Worm (Caenorhabditis elegans): Measurements from ENCODE around the gene pitr-5.

pitr-5 gene

DNA sequence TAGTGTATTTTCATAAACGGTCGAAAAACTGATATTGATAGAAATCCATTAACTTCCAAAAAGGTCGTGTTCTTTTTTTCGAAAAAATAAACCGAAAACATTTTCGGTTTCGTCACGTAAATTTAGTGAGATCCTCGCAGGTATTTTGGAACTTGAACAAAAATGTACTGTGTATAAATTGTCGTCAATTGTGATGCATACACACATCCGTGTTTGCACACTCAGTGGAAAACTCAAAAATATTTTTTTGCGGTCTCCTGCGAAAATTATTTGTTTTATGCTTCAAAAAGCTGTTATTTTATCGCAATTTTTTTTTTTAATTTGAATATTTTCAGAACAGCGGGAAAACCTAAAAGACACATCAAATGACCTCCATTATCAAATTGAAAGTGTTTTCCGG, 5.8 kb upstream of the pitr-5 start, which contains the start of gene cpsf-2 (continued):
- TF ChIP-seq fkh-8 (tag; optimal IDR thresholded peaks at IDR 0.05) (no peak), mab-9 (GFP tag; IDR thresholded peaks at IDR 0.05) (no peak), unc-86 (tag; optimal IDR thresholded peaks at IDR 0.05) (no peak), ets-5 (GFP tag; IDR thresholded peaks at IDR 0.05) (no peak), fos-1 (tag; optimal IDR thresholded peaks at IDR 0.05) (no peak), snu-23 (GFP tag; optimal IDR thresholded peaks at IDR 0.05) (peak; percentile 2), skn-1 (tag; optimal IDR thresholded peaks at IDR 0.05) (no peak), lin-15B (tag; optimal IDR thresholded peaks at IDR 0.05) (no peak), nhr-47 (tag; optimal IDR thresholded peaks at IDR 0.05) (no peak), lin-35 (GFP tag; optimal IDR thresholded peaks at IDR 0.05) (peak in 1 of 2 experiments; percentile 36), unc-62 (GFP tag; optimal IDR thresholded peaks at IDR 0.05) (no peak), tbx-2 (tag; optimal IDR thresholded peaks at IDR 0.05) (peak; percentile 5), C16A3.4 (tag; optimal IDR thresholded peaks at IDR 0.05) (no peak), nhr-28 (tag; optimal IDR thresholded peaks at IDR 0.05) (no peak), F16B12.6 (tag; optimal IDR thresholded peaks at IDR 0.05) (peak; percentile 80), elt-3 (tag; optimal IDR thresholded peaks at IDR 0.05) (no peak), egl-13 (tag; optimal IDR thresholded peaks at IDR 0.05) (no peak), jun-1 (tag; optimal IDR thresholded peaks at IDR 0.05) (no peak)

DNA sequence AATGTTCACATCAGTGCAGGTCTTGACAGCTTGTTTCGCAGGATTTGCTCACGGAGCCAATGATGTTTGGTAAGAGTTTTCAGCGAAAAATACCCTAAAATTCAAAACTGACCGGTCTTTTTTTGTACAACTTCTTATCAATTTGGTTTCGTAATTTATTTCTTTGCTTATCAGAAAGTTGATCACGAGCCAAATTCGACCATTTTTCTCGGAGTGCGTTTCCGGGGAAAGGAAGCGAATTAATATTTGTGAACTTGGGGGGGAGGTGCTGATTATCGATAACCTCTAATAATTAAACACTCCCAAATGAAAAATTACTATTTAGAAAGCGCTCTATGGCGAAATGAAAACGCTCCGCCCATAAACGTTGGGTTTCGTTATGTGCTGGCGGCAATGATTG, 1.9 kb downstream of the pitr-5 start:
- no peak for TF ChIP-seq hlh-4 (tag; optimal IDR thresholded peaks at IDR 0.05)
- TF ChIP-seq jun-1 (tag; optimal IDR thresholded peaks at IDR 0.05) = peak; percentile 43
- TF ChIP-seq elt-2 (tag; optimal IDR thresholded peaks at IDR 0.05) = peak; percentile 88

DNA sequence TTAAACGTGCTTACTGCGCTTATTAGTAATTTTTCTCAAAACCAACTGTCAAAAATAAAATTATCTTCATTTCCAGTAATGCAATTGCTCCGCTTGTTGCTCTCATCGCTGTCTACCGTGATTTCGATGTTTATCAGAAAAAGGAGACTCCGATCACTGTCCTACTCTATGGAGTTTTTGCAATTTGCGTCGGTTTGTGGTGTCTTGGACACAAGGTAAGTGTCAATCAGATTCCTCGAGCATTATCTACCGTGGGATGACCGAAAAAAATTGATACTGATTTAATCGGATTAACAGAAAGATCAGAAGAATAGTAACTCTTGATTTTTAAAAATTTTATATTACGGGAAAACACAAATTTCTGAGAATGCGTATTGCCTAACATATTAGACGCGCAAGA, 2.6 kb downstream of the pitr-5 start:
- TF ChIP-seq ces-1 (GFP tag; optimal IDR thresholded peaks at IDR 0.05) (no peak), hpl-2 (GFP tag; optimal IDR thresholded peaks at IDR 0.05) (no peak), alr-1 (tag; optimal IDR thresholded peaks at IDR 0.05; ENCODE audit: borderline replicate concordance) (no peak), pax-3 (tag; optimal IDR thresholded peaks at IDR 0.05) (no peak), ama-1 (optimal IDR thresholded peaks at IDR 0.05) (no peak), nhr-71 (tag; optimal IDR thresholded peaks at IDR 0.05) (no peak), swsn-7 (tag; optimal IDR thresholded peaks at IDR 0.05) (no peak), lin-15B (tag; optimal IDR thresholded peaks at IDR 0.05) (no peak)

- TF ChIP-seq unc-62 (GFP tag; optimal IDR thresholded peaks at IDR 0.05) = no peak
- no peak for TF ChIP-seq efl-1 (optimal IDR thresholded peaks at IDR 0.05)
- no peak for TF ChIP-seq efl-1 (GFP tag; optimal IDR thresholded peaks at IDR 0.05 in 1 of 2)
- no peak for TF ChIP-seq unc-30 (tag; optimal IDR thresholded peaks at IDR 0.05)
- no peak for TF ChIP-seq dpl-1 (GFP tag; optimal IDR thresholded peaks at IDR 0.05)
- TF ChIP-seq mdl-1 (tag; optimal IDR thresholded peaks at IDR 0.05) = no peak
- TF ChIP-seq lin-14 (GFP tag; optimal IDR thresholded peaks at IDR 0.05) = no peak
- TF ChIP-seq dsc-1 (tag; optimal IDR thresholded peaks at IDR 0.05) = no peak
- TF ChIP-seq hlh-4 (tag; optimal IDR thresholded peaks at IDR 0.05) = no peak
- TF ChIP-seq tlp-1 (tag; optimal IDR thresholded peaks at IDR 0.05) = no peak
- TF ChIP-seq lin-39 (tag; optimal IDR thresholded peaks at IDR 0.05) = no peak
Measured at ce11 chrV:7193562-7193961, 8.9 kb downstream of the pitr-5 start, which contains the start of gene F09G2.8. Gene F09G2.8 (minus strand): TSS chrV:7193662.

ce11 chrV:7194818-7195217, 10.2 kb downstream of the pitr-5 start:
- TF ChIP-seq pag-3 (tag; optimal IDR thresholded peaks at IDR 0.05; ENCODE audit: borderline replicate concordance, insufficient read depth) (no peak), nhr-19 (GFP tag; conservative IDR thresholded peaks at IDR 0.05) (no peak), lsy-2 (tag; optimal IDR thresholded peaks at IDR 0.05) (no peak), alr-1 (tag; optimal IDR thresholded peaks at IDR 0.05; ENCODE audit: borderline replicate concordance) (no peak), isw-1 (GFP tag; IDR thresholded peaks at IDR 0.05) (no peak), sox-4 (tag; optimal IDR thresholded peaks at IDR 0.05) (no peak), nhr-76 (tag; optimal IDR thresholded peaks at IDR 0.05) (no peak), nhr-11 (tag; optimal IDR thresholded peaks at IDR 0.05) (no peak), irx-1 (tag; optimal IDR thresholded peaks at IDR 0.05) (no peak)

Measured in whole organism, L1 larva.